Worm (Caenorhabditis elegans) whole organism, L1 larva: Measurements from ENCODE around the gene pals-23.

ENCODE experiments used
- Y116A8C.19 ChIP-seq: sonication (generic microtip); optimal IDR thresholded peaks from 2 replicates; lab custom pipeline; 2016; ENCODE audit warnings: missing compliant biosample characterization, missing genetic modification characterization, borderline replicate concordance
- aha-1 ChIP-seq: fragments of 150-350 bp; optimal IDR thresholded peaks from 2 replicates; lab custom pipeline; 2014; ENCODE audit warnings: missing biosample characterization, missing genetic modification characterization
- ama-1 ChIP-seq: fragments of 150-350 bp; optimal IDR thresholded peaks from 2 replicates; lab custom pipeline; 2014
- ceh-63 ChIP-seq: fragments of 200-800 bp; sonication (Bioruptor generic); optimal IDR thresholded peaks from 2 replicates; lab custom pipeline; 2018; ENCODE audit warnings: mild to moderate bottlenecking, missing genetic modification characterization, missing compliant biosample characterization
- ceh-90 ChIP-seq: sonication (generic microtip); optimal IDR thresholded peaks from 2 replicates; lab custom pipeline; 2016; ENCODE audit warnings: missing genetic modification characterization, missing compliant biosample characterization
- efl-1 ChIP-seq, 4 experiments: fragments of 150-350 bp; optimal IDR thresholded peaks in 3 of 4; peaks in 1 of 4; 1 replicate in 1 of 4; 2 replicates in 3 of 4; lab custom pipeline; 2014; ENCODE audit warnings: missing biosample characterization in 2 of 4, missing genetic modification characterization in 2 of 4, missing genetic modification reagents in 2 of 4
- egl-13 ChIP-seq: sonication (generic microtip); optimal IDR thresholded peaks from 2 replicates; lab custom pipeline; 2016; ENCODE audit warnings: missing genotype, missing genetic modification reagents, missing genetic modification characterization, missing compliant biosample characterization
- elt-2 ChIP-seq: sonication (generic microtip); optimal IDR thresholded peaks from 2 replicates; lab custom pipeline; 2016; ENCODE audit warnings: missing genetic modification characterization, mild to moderate bottlenecking, inconsistent platforms, missing compliant biosample characterization, missing genetic modification reagents
- fkh-10 ChIP-seq: sonication (generic microtip); optimal IDR thresholded peaks from 2 replicates; lab custom pipeline; 2017; ENCODE audit warnings: missing biosample characterization, missing genetic modification reagents, missing genetic modification characterization
- lin-35 ChIP-seq, 2 experiments: fragments of 150-350 bp; optimal IDR thresholded peaks; 2 replicates each; lab custom pipeline; 2014; ENCODE audit warnings: missing biosample characterization in 2 of 2, missing genetic modification characterization in 2 of 2, missing genetic modification reagents in 2 of 2
- lir-3 ChIP-seq: sonication (generic microtip); optimal IDR thresholded peaks from 2 replicates; lab custom pipeline; 2016; ENCODE audit warnings: mild to moderate bottlenecking, missing genetic modification characterization, moderate library complexity, missing compliant biosample characterization; ENCODE audit not compliant: poor library complexity
- lsy-2 ChIP-seq, 2 experiments: fragments of 150-350 bp; optimal IDR thresholded peaks; 2 replicates each; lab custom pipeline; 2014; ENCODE audit warnings: missing biosample characterization in 2 of 2, missing genetic modification characterization in 2 of 2
- mdl-1 ChIP-seq, 2 experiments: fragments of 150-350 bp; optimal IDR thresholded peaks; 2 replicates each; lab custom pipeline; 2014 to 2017; ENCODE audit warnings: missing biosample characterization in 2 of 2, missing genetic modification characterization in 2 of 2, inconsistent platforms in 1 of 2
- mef-2 ChIP-seq: fragments of 150-350 bp; optimal IDR thresholded peaks from 2 replicates; lab custom pipeline; 2014; ENCODE audit warnings: missing biosample characterization, missing genetic modification characterization
- nhr-11 ChIP-seq: fragments of 150-350 bp; optimal IDR thresholded peaks from 2 replicates; lab custom pipeline; 2014; ENCODE audit warnings: missing biosample characterization, missing genetic modification characterization
- nhr-19 ChIP-seq: fragments of 200-800 bp; sonication (Bioruptor generic); conservative IDR thresholded peaks from 2 replicates; pipeline ENCODE4 v1.3.6; 2022; ENCODE audit warnings: missing genetic modification characterization, missing compliant biosample characterization
- nhr-20 ChIP-seq: sonication (generic microtip); optimal IDR thresholded peaks from 2 replicates; lab custom pipeline; 2016; ENCODE audit warnings: mild to moderate bottlenecking, missing genetic modification characterization, missing compliant biosample characterization
- nhr-237 ChIP-seq: fragments of 150-350 bp; optimal IDR thresholded peaks from 2 replicates; lab custom pipeline; 2014; ENCODE audit warnings: missing biosample characterization, missing genetic modification characterization
- nhr-47 ChIP-seq: sonication (generic microtip); optimal IDR thresholded peaks from 2 replicates; lab custom pipeline; 2016; ENCODE audit warnings: mild to moderate bottlenecking, missing genetic modification characterization, moderate library complexity, missing compliant biosample characterization
- nhr-76 ChIP-seq: sonication (generic microtip); optimal IDR thresholded peaks from 2 replicates; lab custom pipeline; 2017; ENCODE audit warnings: missing biosample characterization, missing genetic modification characterization
- nhr-84 ChIP-seq: sonication (generic microtip); optimal IDR thresholded peaks from 2 replicates; lab custom pipeline; 2017; ENCODE audit warnings: missing biosample characterization, missing genetic modification characterization
- nhr-90 ChIP-seq: sonication (generic microtip); optimal IDR thresholded peaks from 2 replicates; lab custom pipeline; 2016; ENCODE audit warnings: mild to moderate bottlenecking, missing genetic modification characterization, missing compliant biosample characterization; ENCODE audit not compliant: poor library complexity
- pag-3 ChIP-seq: sonication (generic microtip); optimal IDR thresholded peaks from 2 replicates; lab custom pipeline; 2017; ENCODE audit warnings: missing genetic modification characterization, mild to moderate bottlenecking, missing compliant biosample characterization, antibody characterized with exemption, borderline replicate concordance; ENCODE audit not compliant: insufficient read depth
- sox-4 ChIP-seq: sonication (generic microtip); optimal IDR thresholded peaks from 2 replicates; lab custom pipeline; 2016; ENCODE audit warnings: missing genetic modification characterization, missing compliant biosample characterization
- sup-37 ChIP-seq: fragments of 200-800 bp; sonication (Bioruptor generic); optimal IDR thresholded peaks from 2 replicates; lab custom pipeline; 2018; ENCODE audit warnings: mild to moderate bottlenecking, missing genetic modification characterization, missing compliant biosample characterization
- tbx-2 ChIP-seq: sonication (generic microtip); optimal IDR thresholded peaks from 2 replicates; lab custom pipeline; 2016; ENCODE audit warnings: missing genetic modification characterization, missing compliant biosample characterization
- unc-130 ChIP-seq: fragments of 150-350 bp; optimal IDR thresholded peaks from 2 replicates; lab custom pipeline; 2017; ENCODE audit warnings: missing biosample characterization, missing genetic modification characterization, inconsistent platforms
- unc-62 ChIP-seq: fragments of 150-350 bp; optimal IDR thresholded peaks from 2 replicates; lab custom pipeline; 2014; ENCODE audit warnings: missing biosample characterization, missing genetic modification reagents, missing genetic modification characterization
- xbp-1 ChIP-seq: sonication (generic microtip); optimal IDR thresholded peaks from 2 replicates; lab custom pipeline; 2016; ENCODE audit warnings: missing genetic modification characterization, missing compliant biosample characterization
- ztf-11 ChIP-seq, 2 experiments: sonication (generic microtip); optimal IDR thresholded peaks; 2 replicates each; lab custom pipeline; 2016 to 2017; ENCODE audit warnings: missing genetic modification characterization in 2 of 2, missing biosample characterization in 1 of 2, missing compliant biosample characterization in 1 of 2

Gene pals-23

DNA sequence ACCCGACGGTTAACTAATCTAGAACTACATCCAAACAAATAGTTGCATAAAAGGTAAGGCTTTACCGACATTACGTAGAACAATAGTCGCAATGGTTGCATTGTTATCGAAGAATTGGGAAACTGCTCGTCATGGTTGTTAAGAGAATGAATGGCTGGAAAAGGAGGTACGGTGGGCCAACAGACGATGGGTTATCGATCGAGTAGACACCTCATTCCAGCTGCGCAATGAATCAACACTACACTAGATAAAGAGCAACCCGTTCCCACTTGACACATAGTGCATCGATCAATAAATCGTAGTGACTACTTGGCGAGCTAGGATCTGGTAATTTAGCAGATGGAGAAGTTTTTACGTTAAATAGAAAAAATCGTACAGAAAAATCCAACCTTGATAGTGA, 20.5 kb downstream of the pals-23 start, which contains the start of the genes T17A3.12 and fbxb-83:
T17A3.12 (minus strand) TSS at position 101 of the 400 bp plus-strand sequence.
fbxb-83 (minus strand) TSS at position 134 of the 400 bp plus-strand sequence.
- no peak for TF ChIP-seq efl-1 (optimal IDR thresholded peaks at IDR 0.05; lab: Kevin White, UChicago)
- no peak for TF ChIP-seq efl-1 (GFP tag; optimal IDR thresholded peaks at IDR 0.05 in 1 of 2; lab: Kevin White, UChicago)
- no peak for TF ChIP-seq nhr-90 (tag; lab: Kevin White, UChicago)
- no peak for TF ChIP-seq ceh-90 (tag; lab: Kevin White, UChicago)
- TF ChIP-seq nhr-47 (tag; lab: Kevin White, UChicago), result no peak
- TF ChIP-seq lin-35 (GFP tag; optimal IDR thresholded peaks at IDR 0.05; lab: Kevin White, UChicago), result no peak
- TF ChIP-seq tbx-2 (tag; lab: Kevin White, UChicago), result no peak
- TF ChIP-seq mdl-1 (tag; optimal IDR thresholded peaks at IDR 0.05; lab: Kevin White, UChicago), result no peak
- TF ChIP-seq lir-3 (tag; lab: Kevin White, UChicago), result no peak
- TF ChIP-seq ceh-63 (GFP tag; lab: Kevin White, UChicago), result no peak
- TF ChIP-seq nhr-20, result no peak
- no peak for TF ChIP-seq pag-3 (tag; lab: Kevin White, UChicago)
- no peak for TF ChIP-seq fkh-10 (GFP tag; lab: Kevin White, UChicago)
- no peak for TF ChIP-seq egl-13 (tag; lab: Kevin White, UChicago)
- no peak for TF ChIP-seq aha-1
- no peak for TF ChIP-seq nhr-84 (tag; lab: Kevin White, UChicago)
- no peak for TF ChIP-seq unc-62 (GFP tag; lab: Kevin White, UChicago)
- TF ChIP-seq nhr-237 (tag; lab: Kevin White, UChicago), result no peak

DNA sequence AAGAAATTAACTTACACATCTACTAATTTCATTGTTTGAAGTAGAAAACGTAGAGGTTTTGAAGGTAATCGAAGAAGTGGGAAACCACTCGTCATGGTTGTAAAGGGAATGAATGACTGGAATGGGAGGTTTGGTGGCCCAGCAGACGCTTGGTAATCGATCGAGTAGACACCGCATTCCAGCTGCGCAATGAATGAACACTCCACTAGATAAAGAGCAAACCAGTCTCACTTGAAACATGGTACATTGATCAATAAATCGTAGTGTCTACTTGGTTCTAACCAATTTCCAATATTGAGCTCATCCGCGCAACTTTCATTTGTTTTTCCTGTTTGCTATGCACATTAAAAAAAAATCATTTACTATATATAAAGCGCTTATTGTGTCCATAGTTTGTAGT, 21.8 kb downstream of the pals-23 start, which contains the start of gene fbxb-84:
fbxb-84 (minus strand) TSS at position 101 of the 400 bp plus-strand sequence.
- TF ChIP-seq sup-37 (GFP tag; lab: Kevin White, UChicago) (no peak), lin-35 (GFP tag; optimal IDR thresholded peaks at IDR 0.05; lab: Kevin White, UChicago) (no peak), unc-130 (tag; lab: Kevin White, UChicago) (no peak), nhr-11 (tag; lab: Kevin White, UChicago) (no peak), ama-1 (lab: Kevin White, UChicago) (no peak), ztf-11 (tag; optimal IDR thresholded peaks at IDR 0.05; lab: Kevin White, UChicago) (no peak)

DNA sequence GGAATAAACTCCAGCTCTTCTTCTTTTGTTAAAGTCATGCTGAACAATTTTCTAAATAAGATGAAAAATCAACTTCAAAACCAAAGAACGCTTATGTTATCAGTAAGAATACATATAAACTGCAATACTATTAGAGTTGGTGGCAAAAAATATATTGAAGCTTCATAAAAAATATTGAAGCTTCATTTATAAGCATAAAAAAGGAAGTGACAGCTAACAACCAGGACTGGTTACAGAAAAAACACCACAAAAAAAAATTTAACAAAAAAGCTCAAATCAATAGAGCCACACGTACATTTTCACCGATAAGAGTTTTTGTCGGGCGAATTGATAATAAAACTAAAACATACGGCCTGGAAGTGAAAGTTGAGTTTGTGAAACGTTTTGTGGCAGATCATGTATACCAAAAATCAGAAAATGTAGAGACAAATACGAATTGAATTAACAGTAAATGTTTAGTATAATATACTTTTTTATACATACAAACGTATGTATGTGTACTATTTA, 23.0 kb downstream of the pals-23 start, which contains the start of gene sqst-5:
sqst-5 (minus strand) TSS at position 51 of the 507 bp plus-strand sequence.
- TF ChIP-seq mef-2 (tag; lab: Kevin White, UChicago) (no peak), Y116A8C.19 (tag; lab: Kevin White, UChicago) (no peak), elt-2 (peak; percentile 36), ceh-90 (tag; lab: Kevin White, UChicago) (no peak)

DNA sequence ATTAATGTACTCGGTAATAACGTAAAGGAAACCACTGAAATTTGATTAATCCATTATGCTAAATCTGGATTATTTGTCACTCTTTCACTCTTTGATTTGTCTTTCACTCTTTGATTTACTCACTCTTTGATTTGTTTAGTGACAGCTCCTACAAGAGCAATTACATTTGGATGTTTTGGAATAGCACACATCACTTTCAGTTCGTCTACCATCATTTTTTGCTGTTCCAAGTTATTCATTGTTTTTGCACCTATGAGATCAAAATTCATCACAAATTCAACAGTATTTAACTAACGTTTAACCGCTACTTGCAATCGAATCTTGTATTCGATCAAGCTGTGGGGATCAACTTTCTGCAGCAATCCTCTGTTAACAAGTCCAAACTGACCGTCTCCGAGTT, 24.6 kb downstream of the pals-23 start:
- TF ChIP-seq ztf-11 (tag; optimal IDR thresholded peaks at IDR 0.05; lab: Kevin White, UChicago) (no peak), unc-62 (GFP tag; lab: Kevin White, UChicago) (no peak), efl-1 (optimal IDR thresholded peaks at IDR 0.05; lab: Kevin White, UChicago) (no peak), efl-1 (GFP tag; optimal IDR thresholded peaks at IDR 0.05 in 1 of 2; lab: Kevin White, UChicago) (peak in 1 of 2 experiments; percentile 69)

DNA sequence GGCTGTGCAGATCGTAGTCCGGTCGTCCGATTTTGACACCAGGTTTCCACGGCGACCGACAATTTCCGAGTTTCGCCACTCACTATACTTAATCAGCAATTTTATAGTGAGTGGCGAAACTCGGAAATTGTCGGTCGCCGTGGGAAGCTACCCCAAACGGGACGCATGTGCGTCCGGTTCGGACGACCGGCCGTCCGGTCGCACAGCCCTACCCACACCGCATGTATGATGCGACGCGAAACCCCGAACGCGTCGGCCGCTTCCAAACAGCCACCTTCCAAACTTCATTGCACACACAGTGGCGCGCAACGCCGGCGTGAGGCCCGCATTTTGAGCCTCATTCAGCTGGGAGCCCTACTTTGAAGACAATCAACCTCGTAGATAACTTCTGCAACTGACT, 26.5 kb downstream of the pals-23 start:
- TF ChIP-seq sox-4 (tag; lab: Kevin White, UChicago), result no peak
- TF ChIP-seq unc-62 (GFP tag; lab: Kevin White, UChicago), result no peak
- TF ChIP-seq lsy-2 (tag; optimal IDR thresholded peaks at IDR 0.05; lab: Kevin White, UChicago), result no peak
- TF ChIP-seq nhr-76, result no peak
- TF ChIP-seq xbp-1 (tag; lab: Kevin White, UChicago), result no peak
- TF ChIP-seq nhr-84 (tag; lab: Kevin White, UChicago), result no peak
- no peak for TF ChIP-seq nhr-19
- no peak for TF ChIP-seq ceh-63 (GFP tag; lab: Kevin White, UChicago)
- no peak for TF ChIP-seq sup-37 (GFP tag; lab: Kevin White, UChicago)
